Fruit fly (Drosophila melanogaster): ENCODE measurements around the gene Epg5.

Epg5 gene

dm6 chr3R:18722490-18722889 lies 36.2 kb downstream of the Epg5 start, which contains the start of gene CG34283:
TSS of gene CG34283 (minus strand) at chr3R:18722590.
- TF ChIP-seq tai (GFP tag; optimal IDR thresholded peaks at IDR 0.05) (no peak), sv (GFP tag; optimal IDR thresholded peaks at IDR 0.05) (no peak), usp (GFP tag; optimal IDR thresholded peaks at IDR 0.05) (no peak), psq (GFP tag; optimal IDR thresholded peaks at IDR 0.05) (no peak), jim (GFP tag; optimal IDR thresholded peaks at IDR 0.05) (no peak), rgr (GFP tag; optimal IDR thresholded peaks at IDR 0.05) (no peak), brk (GFP tag; optimal IDR thresholded peaks at IDR 0.05) (no peak), woc (GFP tag; optimal IDR thresholded peaks at IDR 0.05) (no peak), Sp1 (GFP tag; optimal IDR thresholded peaks at IDR 0.05) (no peak), CG9705 (GFP tag; optimal IDR thresholded peaks at IDR 0.05) (no peak), CrebA (GFP tag; optimal IDR thresholded peaks at IDR 0.05; ENCODE audit: borderline replicate concordance) (no peak), N (GFP tag; optimal IDR thresholded peaks at IDR 0.05) (no peak), HLH106 (tag; optimal IDR thresholded peaks at IDR 0.05) (no peak), Vsx2 (GFP tag; optimal IDR thresholded peaks at IDR 0.05; ENCODE audit: partially characterized antibody) (no peak), foxo (GFP tag; optimal IDR thresholded peaks at IDR 0.05) (no peak)

dm6 chr3R:18721368-18721767 lies 37.3 kb downstream of the Epg5 start:
- TF ChIP-seq N (GFP tag; optimal IDR thresholded peaks at IDR 0.05) (no peak), usp (GFP tag; optimal IDR thresholded peaks at IDR 0.05) (no peak), OdsH (GFP tag; optimal IDR thresholded peaks at IDR 0.05) (no peak), brk (GFP tag; optimal IDR thresholded peaks at IDR 0.05) (no peak), GATAd (GFP tag; optimal IDR thresholded peaks at IDR 0.05) (no peak), Abd-B (GFP tag; optimal IDR thresholded peaks at IDR 0.05) (no peak), pan (optimal IDR thresholded peaks at IDR 0.05) (no peak), h (GFP tag; optimal IDR thresholded peaks at IDR 0.05) (no peak), Sp1 (GFP tag; optimal IDR thresholded peaks at IDR 0.05) (no peak), foxo (GFP tag; optimal IDR thresholded peaks at IDR 0.05) (no peak), br (GFP tag; optimal IDR thresholded peaks at IDR 0.05) (no peak), tai (GFP tag; optimal IDR thresholded peaks at IDR 0.05) (no peak)

dm6 chr3R:18719767-18720341 lies 38.8 kb downstream of the Epg5 start:
- TF ChIP-seq Hr78 (GFP tag; optimal IDR thresholded peaks at IDR 0.05): no peak
- no peak for TF ChIP-seq lola (GFP tag; optimal IDR thresholded peaks at IDR 0.05)
- peak; percentile 49 for TF ChIP-seq brk (GFP tag; optimal IDR thresholded peaks at IDR 0.05)
- TF ChIP-seq CrebA (GFP tag; optimal IDR thresholded peaks at IDR 0.05; ENCODE audit: borderline replicate concordance): peak; percentile 11
- peak; percentile 84 for TF ChIP-seq fru (GFP tag; optimal IDR thresholded peaks at IDR 0.05)
- peak; percentile 59 for TF ChIP-seq CG9705 (GFP tag; optimal IDR thresholded peaks at IDR 0.05)
- peak; percentile 82 for TF ChIP-seq ey (GFP tag; optimal IDR thresholded peaks at IDR 0.05)
- TF ChIP-seq rgr (GFP tag; optimal IDR thresholded peaks at IDR 0.05): peak; percentile 74
- no peak for TF ChIP-seq N (GFP tag; optimal IDR thresholded peaks at IDR 0.05)
- TF ChIP-seq Hnf4 (GFP tag; optimal IDR thresholded peaks at IDR 0.05): peak; percentile 61
- peak; percentile 22 for TF ChIP-seq sage (GFP tag; optimal IDR thresholded peaks at IDR 0.05)
- no peak for TF ChIP-seq Rel (GFP tag; optimal IDR thresholded peaks at IDR 0.05)
- TF ChIP-seq Rel (tag; optimal IDR thresholded peaks at IDR 0.05): peak; percentile 57
- TF ChIP-seq Jra (GFP tag; optimal IDR thresholded peaks at IDR 0.05): peak; percentile 54
- peak; percentile 59 for TF ChIP-seq psq (GFP tag; optimal IDR thresholded peaks at IDR 0.05)
- peak; percentile 62 for TF ChIP-seq woc (GFP tag; optimal IDR thresholded peaks at IDR 0.05)
- TF ChIP-seq OdsH (GFP tag; optimal IDR thresholded peaks at IDR 0.05): peak; percentile 74
- TF ChIP-seq sv (GFP tag; optimal IDR thresholded peaks at IDR 0.05): peak; percentile 80
- peak; percentile 39 for TF ChIP-seq dmrt93B (GFP tag; optimal IDR thresholded peaks at IDR 0.05)
- peak; percentile 83 for TF ChIP-seq HLH106 (tag; optimal IDR thresholded peaks at IDR 0.05)
- peak; percentile 81 for TF ChIP-seq h (GFP tag; optimal IDR thresholded peaks at IDR 0.05)
- peak; percentile 71 for TF ChIP-seq br (GFP tag; optimal IDR thresholded peaks at IDR 0.05)
- TF ChIP-seq pan (optimal IDR thresholded peaks at IDR 0.05): no peak
- no peak for TF ChIP-seq usp (GFP tag; optimal IDR thresholded peaks at IDR 0.05)
- peak in 1 of 2 experiments; percentile 82 for TF ChIP-seq foxo (GFP tag; optimal IDR thresholded peaks at IDR 0.05)
- no peak for TF ChIP-seq tai (GFP tag; optimal IDR thresholded peaks at IDR 0.05)
- TF ChIP-seq Sp1 (GFP tag; optimal IDR thresholded peaks at IDR 0.05): peak; percentile 82

- TF ChIP-seq tai (GFP tag; optimal IDR thresholded peaks at IDR 0.05) (no peak), woc (GFP tag; optimal IDR thresholded peaks at IDR 0.05) (no peak), Myc (optimal IDR thresholded peaks at IDR 0.05) (no peak), OdsH (GFP tag; optimal IDR thresholded peaks at IDR 0.05) (no peak), pan (optimal IDR thresholded peaks at IDR 0.05) (no peak)
These were observed 51.2 kb downstream of the Epg5 start for dm6 chr3R:18707492-18707891.

Measured in whole organism, wandering third instar larva.